Worm (Caenorhabditis elegans) whole organism, L4 larva: ENCODE measurements around the gene irld-32.
"Not testable (repeated sequence)": the region's sequence is repeated elsewhere in the genome, so short reads cannot be mapped to it uniquely, and the experiment has no call there.

Source experiments
- F37D6.2 ChIP-seq: sonication (generic microtip); optimal IDR thresholded peaks from 2 replicates; lab custom pipeline; 2016; ENCODE audit warnings: mild to moderate bottlenecking, missing genetic modification characterization, missing compliant biosample characterization
- F44E2.7 ChIP-seq: fragments of 200-800 bp; sonication (Bioruptor generic); IDR thresholded peaks from 2 replicates; pipeline ENCODE4 v2.1.2; 2022; ENCODE audit warnings: missing genetic modification characterization, missing compliant biosample characterization
- F49E8.2 ChIP-seq: sonication (generic microtip); optimal IDR thresholded peaks from 2 replicates; lab custom pipeline; 2016; ENCODE audit warnings: missing compliant biosample characterization, mild to moderate bottlenecking, missing genetic modification characterization, borderline replicate concordance
- T20F7.1 ChIP-seq: fragments of 200-800 bp; sonication (Bioruptor generic); optimal IDR thresholded peaks from 2 replicates; lab custom pipeline; 2018; ENCODE audit warnings: mild to moderate bottlenecking, missing genetic modification characterization, missing compliant biosample characterization
- T26A8.4 ChIP-seq: fragments of 200-800 bp; sonication (Bioruptor generic); IDR thresholded peaks from 2 replicates; pipeline ENCODE4 v1.3.6; 2022; ENCODE audit warnings: missing genetic modification characterization, missing compliant biosample characterization
- Y5F2A.4 ChIP-seq: fragments of 200-800 bp; sonication (Bioruptor generic); optimal IDR thresholded peaks from 2 replicates; lab custom pipeline; 2018; ENCODE audit warnings: mild to moderate bottlenecking, missing genetic modification characterization, missing compliant biosample characterization
- aha-1 ChIP-seq: fragments of 150-350 bp; peaks from one replicate; lab custom pipeline; 2014; ENCODE audit warnings: missing biosample characterization, missing genetic modification characterization
- aly-2 ChIP-seq: sonication (generic microtip); optimal IDR thresholded peaks from 2 replicates; lab custom pipeline; 2018; ENCODE audit warnings: missing biosample characterization, missing genetic modification characterization
- ama-1 ChIP-seq: fragments of 150-350 bp; optimal IDR thresholded peaks from 2 replicates; lab custom pipeline; 2014; ENCODE audit warnings: inconsistent platforms, mixed read lengths
- ceh-20 ChIP-seq: fragments of 200-800 bp; sonication (Bioruptor generic); IDR thresholded peaks from 2 replicates; pipeline ENCODE4 v1.3.6; 2022; ENCODE audit warnings: missing genetic modification reagents, missing genetic modification characterization, missing compliant biosample characterization
- ceh-32 ChIP-seq: sonication (generic microtip); optimal IDR thresholded peaks from 2 replicates; lab custom pipeline; 2016; ENCODE audit warnings: mild to moderate bottlenecking, missing genetic modification characterization, missing compliant biosample characterization; ENCODE audit not compliant: poor library complexity
- ceh-44 ChIP-seq: fragments of 200-800 bp; sonication (Bioruptor generic); IDR thresholded peaks from 2 replicates; pipeline ENCODE4 v1.3.6; 2022; ENCODE audit warnings: missing genetic modification reagents, missing genetic modification characterization, missing compliant biosample characterization
- ces-1 ChIP-seq: fragments of 150-350 bp; sonication (generic microtip); optimal IDR thresholded peaks from 4 replicates; lab custom pipeline; 2014; ENCODE audit warnings: missing biosample characterization, missing genetic modification reagents, missing genetic modification characterization
- daf-19 ChIP-seq: fragments of 200-800 bp; sonication (Bioruptor generic); conservative IDR thresholded peaks from 2 replicates; pipeline ENCODE4 v1.3.6; 2022; ENCODE audit warnings: missing genetic modification characterization, missing compliant biosample characterization
- dmd-6 ChIP-seq: fragments of 200-800 bp; sonication (Bioruptor generic); IDR thresholded peaks from 2 replicates; pipeline ENCODE4 v1.3.6; 2022; ENCODE audit warnings: missing genetic modification reagents, missing genetic modification characterization, missing compliant biosample characterization
- dmd-8 ChIP-seq: fragments of 200-800 bp; sonication (Bioruptor generic); IDR thresholded peaks from 2 replicates; pipeline ENCODE4 v1.3.6; 2022; ENCODE audit warnings: missing genetic modification characterization, missing compliant biosample characterization
- dmd-9 ChIP-seq: fragments of 200-800 bp; sonication (Bioruptor generic); IDR thresholded peaks from 2 replicates; pipeline ENCODE4 v1.3.6; 2022; ENCODE audit warnings: missing genetic modification reagents, missing genetic modification characterization, missing compliant biosample characterization
- dve-1 ChIP-seq: sonication (generic microtip); optimal IDR thresholded peaks from 2 replicates; lab custom pipeline; 2017; ENCODE audit warnings: antibody characterized with exemption, mild to moderate bottlenecking, missing genetic modification characterization, missing compliant biosample characterization; ENCODE audit not compliant: insufficient read depth
- hlh-30 ChIP-seq: sonication (generic microtip); optimal IDR thresholded peaks from 2 replicates; lab custom pipeline; 2017; ENCODE audit warnings: antibody characterized with exemption, mild to moderate bottlenecking, missing genetic modification characterization, missing compliant biosample characterization; ENCODE audit not compliant: insufficient read depth
- jun-1 ChIP-seq: fragments of 150-350 bp; optimal IDR thresholded peaks from 2 replicates; lab custom pipeline; 2014; ENCODE audit warnings: missing biosample characterization, missing genetic modification reagents, missing genetic modification characterization
- lin-1 ChIP-seq: fragments of 200-800 bp; sonication (Bioruptor generic); IDR thresholded peaks from 2 replicates; pipeline ENCODE4 v1.3.6; 2022; ENCODE audit warnings: missing genetic modification reagents, missing genetic modification characterization, missing compliant biosample characterization
- lin-13 ChIP-seq: fragments of 150-350 bp; optimal IDR thresholded peaks from 2 replicates; lab custom pipeline; 2014; ENCODE audit warnings: missing biosample characterization, missing genetic modification reagents, missing genetic modification characterization
- lsy-2 ChIP-seq, 2 experiments: fragments of 150-350 bp in 1 of 2; sonication (generic microtip) in 1 of 2; optimal IDR thresholded peaks; 2 replicates each; lab custom pipeline; 2014 to 2017; ENCODE audit warnings: missing biosample characterization in 2 of 2, missing genetic modification characterization in 2 of 2
- mxl-3 ChIP-seq: fragments of 200-800 bp; sonication (Bioruptor generic); optimal IDR thresholded peaks from 2 replicates; lab custom pipeline; 2018; ENCODE audit warnings: mild to moderate bottlenecking, missing genetic modification characterization, missing compliant biosample characterization
- nhr-11 ChIP-seq: fragments of 150-350 bp; optimal IDR thresholded peaks from 2 replicates; lab custom pipeline; 2014; ENCODE audit warnings: missing biosample characterization, missing genetic modification characterization
- nhr-111 ChIP-seq: fragments of 200-800 bp; sonication (Bioruptor generic); optimal IDR thresholded peaks from 2 replicates; lab custom pipeline; 2018; ENCODE audit warnings: mild to moderate bottlenecking, missing genetic modification characterization, missing compliant biosample characterization
- nhr-25 ChIP-seq: sonication (generic microtip); optimal IDR thresholded peaks from 2 replicates; lab custom pipeline; 2017; ENCODE audit warnings: missing genetic modification characterization, mild to moderate bottlenecking, missing compliant biosample characterization, antibody characterized with exemption, moderate library complexity, borderline replicate concordance; ENCODE audit not compliant: insufficient read depth
- nhr-28 ChIP-seq: fragments of 150-350 bp; optimal IDR thresholded peaks from 2 replicates; lab custom pipeline; 2014; ENCODE audit warnings: missing biosample characterization, missing genetic modification characterization
- nhr-41 ChIP-seq: fragments of 200-800 bp; sonication (Bioruptor generic); IDR thresholded peaks from 2 replicates; pipeline ENCODE4 v1.3.6; 2022; ENCODE audit warnings: missing genetic modification reagents, missing genetic modification characterization, missing compliant biosample characterization
- nhr-42 ChIP-seq: fragments of 200-800 bp; sonication (Bioruptor generic); IDR thresholded peaks from 2 replicates; pipeline ENCODE4 v1.3.6; 2022; ENCODE audit warnings: missing genetic modification characterization, missing compliant biosample characterization
- nhr-48 ChIP-seq: sonication (generic microtip); optimal IDR thresholded peaks from 2 replicates; lab custom pipeline; 2016; ENCODE audit warnings: mild to moderate bottlenecking, missing genetic modification characterization, missing compliant biosample characterization
- pqm-1 ChIP-seq: sonication (generic microtip); optimal IDR thresholded peaks from 2 replicates; lab custom pipeline; 2017; ENCODE audit warnings: missing biosample characterization, missing genetic modification characterization
- set-16 ChIP-seq: fragments of 200-800 bp; sonication (Bioruptor generic); IDR thresholded peaks from 2 replicates; pipeline ENCODE4 v1.3.6; 2022; ENCODE audit warnings: missing genetic modification reagents, missing genetic modification characterization, missing compliant biosample characterization
- spr-1 ChIP-seq: sonication (generic microtip); optimal IDR thresholded peaks from 2 replicates; lab custom pipeline; 2016; ENCODE audit warnings: mild to moderate bottlenecking, missing genetic modification characterization, missing compliant biosample characterization
- unc-130 ChIP-seq: sonication (generic microtip); optimal IDR thresholded peaks from 2 replicates; lab custom pipeline; 2016; ENCODE audit warnings: missing genetic modification reagents, missing genetic modification characterization, missing compliant biosample characterization
- zag-1 ChIP-seq: fragments of 150-350 bp; optimal IDR thresholded peaks from 2 replicates; lab custom pipeline; 2014; ENCODE audit warnings: missing biosample characterization, missing genetic modification characterization
- zfp-2 ChIP-seq: sonication (generic microtip); optimal IDR thresholded peaks from 2 replicates; lab custom pipeline; 2016; ENCODE audit warnings: mild to moderate bottlenecking, missing genetic modification characterization, missing compliant biosample characterization
- zfp-3 ChIP-seq: fragments of 200-800 bp; sonication (Bioruptor generic); conservative IDR thresholded peaks from 2 replicates; pipeline ENCODE4 v1.3.6; 2022; ENCODE audit warnings: missing genetic modification reagents, missing genetic modification characterization, missing compliant biosample characterization
- zip-11 ChIP-seq: fragments of 200-800 bp; sonication (Bioruptor generic); IDR thresholded peaks from 2 replicates; pipeline ENCODE4 v1.3.6; 2022; ENCODE audit warnings: missing genetic modification characterization, missing compliant biosample characterization

The irld-32 gene

ce11 chrV:2331616-2332015 lies at the start of gene irld-32:
Gene irld-32 (plus strand): TSS chrV:2331916.
- TF ChIP-seq set-16; spr-1 (tag; lab: Kevin White, UChicago); zip-11: not testable (repeated sequence)

- TF ChIP-seq nhr-28 (tag; lab: Kevin White, UChicago) (peak; percentile 51), aha-1 (tag; lab: Kevin White, UChicago) (peak; percentile 75), ces-1 (GFP tag; lab: Kevin White, UChicago) (no peak), unc-130 (GFP tag; lab: Kevin White, UChicago) (no peak), hlh-30 (tag; lab: Kevin White, UChicago) (peak; percentile 12), lin-13 (GFP tag; lab: Kevin White, UChicago) (no peak), pqm-1 (tag; lab: Kevin White, UChicago) (no peak), daf-19 (GFP tag; lab: Robert Waterston, UW) (no peak), T20F7.1 (peak; percentile 33), ceh-32 (no peak), dve-1 (peak; percentile 31), mxl-3 (no peak), zfp-3 (no peak), jun-1 (tag; lab: Kevin White, UChicago) (no peak), nhr-41 (GFP tag; lab: Robert Waterston, UW) (no peak), T26A8.4 (GFP tag; lab: Robert Waterston, UW) (no peak)
These were observed 46.6 kb upstream of the irld-32 start, which contains the start of gene nhr-227 for ce11 chrV:2285107-2285506. Gene nhr-227 (plus strand): TSS chrV:2285432.

ce11 chrV:2290329-2290728 lies 41.4 kb upstream of the irld-32 start, which contains the start of gene nhr-225:
Gene nhr-225 (minus strand): TSS chrV:2290474.
- TF ChIP-seq F37D6.2 (tag; lab: Kevin White, UChicago) (no peak), dve-1 (peak; percentile 8), set-16 (no peak), aly-2 (tag; lab: Kevin White, UChicago) (no peak), ceh-20 (GFP tag; lab: Robert Waterston, UW) (no peak), nhr-48 (no peak), nhr-111 (GFP tag; lab: Kevin White, UChicago) (no peak), mxl-3 (no peak)

- peak; percentile 26; the same call in 1 of the 2 replicates for TF ChIP-seq dmd-6
- no peak for TF ChIP-seq ceh-44 (GFP tag; lab: Robert Waterston, UW)
- TF ChIP-seq dmd-9 (GFP tag; lab: Robert Waterston, UW), result no peak
- TF ChIP-seq nhr-111 (GFP tag; lab: Kevin White, UChicago), result no peak
- no peak for TF ChIP-seq mxl-3
- peak; percentile 14 for TF ChIP-seq pqm-1 (tag; lab: Kevin White, UChicago)
- TF ChIP-seq nhr-28 (tag; lab: Kevin White, UChicago), result peak; percentile 41
These were observed 39.5 kb upstream of the irld-32 start, which contains the start of gene nhr-115 for ce11 chrV:2292240-2292639. Gene nhr-115 (plus strand): TSS chrV:2292540.

ce11 chrV:2294577-2294976 lies 37.1 kb upstream of the irld-32 start, which contains the start of gene nhr-226:
Gene nhr-226 (plus strand): TSS chrV:2294877.
- TF ChIP-seq ama-1 (lab: Kevin White, UChicago), result no peak
- no peak for TF ChIP-seq T20F7.1
- peak; percentile 13 for TF ChIP-seq pqm-1 (tag; lab: Kevin White, UChicago)
- no peak for TF ChIP-seq Y5F2A.4 (GFP tag; lab: Kevin White, UChicago)

- TF ChIP-seq zag-1 (tag; lab: Kevin White, UChicago), result no peak
- TF ChIP-seq zfp-3, result no peak
- no peak for TF ChIP-seq nhr-11 (tag; lab: Kevin White, UChicago)
- no peak for TF ChIP-seq lin-1 (GFP tag; lab: Robert Waterston, UW)
- TF ChIP-seq nhr-42, result no peak
- TF ChIP-seq zfp-2, result no peak
- no peak for TF ChIP-seq lin-13 (GFP tag; lab: Kevin White, UChicago)
- no peak for TF ChIP-seq nhr-25
- no peak for TF ChIP-seq lsy-2 (tag; optimal IDR thresholded peaks at IDR 0.05; lab: Kevin White, UChicago)
- no peak for TF ChIP-seq F44E2.7 (GFP tag; lab: Robert Waterston, UW)
- TF ChIP-seq nhr-41 (GFP tag; lab: Robert Waterston, UW), result no peak
- no peak for TF ChIP-seq ceh-20 (GFP tag; lab: Robert Waterston, UW)
- TF ChIP-seq F49E8.2, result no peak
- no peak for TF ChIP-seq dmd-8 (GFP tag; lab: Robert Waterston, UW)
These were observed 30.8 kb upstream of the irld-32 start, which contains the start of gene Y19D10B.8 for ce11 chrV:2300905-2301304. Gene Y19D10B.8 (minus strand): TSS chrV:2301005.
